Fruit fly (Drosophila melanogaster) whole organism, pupa: Measurements from ENCODE around the gene Gr64a.

Source experiments
- CG10348 ChIP-seq: fragments of 200-800 bp; sonication (Bioruptor generic); IDR thresholded peaks from 2 replicates; pipeline ENCODE4 v1.3.6; 2022; ENCODE audit warnings: missing biosample characterization, missing genetic modification characterization
- CG12605 ChIP-seq: fragments of 200-800 bp; sonication (Bioruptor generic); IDR thresholded peaks from 2 replicates; pipeline ENCODE4 v1.3.6; 2022; ENCODE audit warnings: missing biosample characterization, missing genetic modification characterization
- CG13204 ChIP-seq: fragments of 200-800 bp; sonication (Bioruptor generic); optimal IDR thresholded peaks from 2 replicates; lab custom pipeline; 2018; ENCODE audit warnings: missing biosample characterization, mild to moderate bottlenecking, missing genetic modification characterization, moderate library complexity
- CG14655 ChIP-seq: fragments of 200-800 bp; sonication (Bioruptor generic); optimal IDR thresholded peaks from 3 replicates; lab custom pipeline; 2017; ENCODE audit warnings: mild to moderate bottlenecking, missing biosample characterization, missing genetic modification reagents, missing genetic modification characterization
- CG15710 ChIP-seq: fragments of 200-800 bp; sonication (Bioruptor generic); optimal IDR thresholded peaks from 2 replicates; lab custom pipeline; 2018; ENCODE audit warnings: missing biosample characterization, mild to moderate bottlenecking, missing genetic modification characterization, moderate library complexity
- CG17806 ChIP-seq: fragments of 200-800 bp; sonication (Bioruptor generic); optimal IDR thresholded peaks from 2 replicates; lab custom pipeline; 2018; ENCODE audit warnings: missing biosample characterization, mild to moderate bottlenecking, missing genetic modification characterization, moderate library complexity
- CG32121 ChIP-seq: fragments of 200-800 bp; sonication (Bioruptor generic); IDR thresholded peaks from 2 replicates; pipeline ENCODE4 v1.3.6; 2022; ENCODE audit warnings: missing biosample characterization, missing genetic modification characterization
- CG34367 ChIP-seq: fragments of 200-800 bp; sonication (Bioruptor generic); optimal IDR thresholded peaks from 2 replicates; lab custom pipeline; 2018; ENCODE audit warnings: missing biosample characterization, mild to moderate bottlenecking, missing genetic modification characterization
- CG4496 ChIP-seq: fragments of 200-800 bp; sonication (Bioruptor generic); IDR thresholded peaks from 3 replicates; pipeline ENCODE4 v1.3.6; 2022; ENCODE audit warnings: missing biosample characterization, missing genetic modification characterization
- CG8159 ChIP-seq: fragments of 200-800 bp; sonication (Bioruptor generic); optimal IDR thresholded peaks from 3 replicates; lab custom pipeline; 2018; ENCODE audit warnings: missing biosample characterization, mild to moderate bottlenecking, missing genetic modification characterization, moderate library complexity
- CG8301 ChIP-seq: fragments of 200-800 bp; sonication (Bioruptor generic); optimal IDR thresholded peaks from 2 replicates; lab custom pipeline; 2018; ENCODE audit warnings: missing biosample characterization, mild to moderate bottlenecking, missing genetic modification characterization
- CG9948 ChIP-seq: fragments of 200-800 bp; sonication (Bioruptor generic); optimal IDR thresholded peaks from 2 replicates; lab custom pipeline; 2018; ENCODE audit warnings: missing biosample characterization, mild to moderate bottlenecking, missing genetic modification characterization, moderate library complexity
- D1 ChIP-seq: fragments of 200-800 bp; sonication (Bioruptor generic); optimal IDR thresholded peaks from 2 replicates; lab custom pipeline; 2018; ENCODE audit warnings: missing biosample characterization, mild to moderate bottlenecking, missing genetic modification characterization, moderate library complexity
- EcR ChIP-seq: fragments of 200-800 bp; sonication (Bioruptor generic); optimal IDR thresholded peaks from 3 replicates; lab custom pipeline; 2019; ENCODE audit warnings: missing biosample characterization, missing genetic modification characterization, mild to moderate bottlenecking, moderate library complexity, missing genetic modification reagents
- Ets98B ChIP-seq: fragments of 200-800 bp; sonication (Bioruptor generic); IDR thresholded peaks from 2 replicates; pipeline ENCODE4 v1.3.6; 2022; ENCODE audit warnings: missing biosample characterization, missing genetic modification characterization
- Pif1A ChIP-seq: fragments of 200-800 bp; sonication (Bioruptor generic); optimal IDR thresholded peaks from 3 replicates; lab custom pipeline; 2016; ENCODE audit warnings: missing biosample characterization, missing genetic modification characterization
- Pif1B ChIP-seq: fragments of 200-800 bp; sonication (Bioruptor generic); optimal IDR thresholded peaks from 3 replicates; lab custom pipeline; 2016; ENCODE audit warnings: missing biosample characterization, missing genetic modification characterization
- Snoo ChIP-seq: fragments of 200-800 bp; sonication (Bioruptor generic); optimal IDR thresholded peaks from 3 replicates; lab custom pipeline; 2017; ENCODE audit warnings: missing biosample characterization, mild to moderate bottlenecking, missing genetic modification characterization, inconsistent platforms
- fd96Ca ChIP-seq: fragments of 200-800 bp; sonication (Bioruptor generic); IDR thresholded peaks from 3 replicates; pipeline ENCODE4 v1.3.6; 2022; ENCODE audit warnings: missing biosample characterization, missing genetic modification characterization
- gl ChIP-seq: fragments of 200-800 bp; sonication (Bioruptor generic); optimal IDR thresholded peaks from 2 replicates; lab custom pipeline; 2018; ENCODE audit warnings: missing biosample characterization, mild to moderate bottlenecking, missing genetic modification characterization
- rn ChIP-seq: fragments of 200-800 bp; sonication (Bioruptor generic); IDR thresholded peaks from 2 replicates; pipeline ENCODE4 v1.3.6; 2022; ENCODE audit warnings: missing biosample characterization, missing genetic modification characterization

Gr64a gene

DNA sequence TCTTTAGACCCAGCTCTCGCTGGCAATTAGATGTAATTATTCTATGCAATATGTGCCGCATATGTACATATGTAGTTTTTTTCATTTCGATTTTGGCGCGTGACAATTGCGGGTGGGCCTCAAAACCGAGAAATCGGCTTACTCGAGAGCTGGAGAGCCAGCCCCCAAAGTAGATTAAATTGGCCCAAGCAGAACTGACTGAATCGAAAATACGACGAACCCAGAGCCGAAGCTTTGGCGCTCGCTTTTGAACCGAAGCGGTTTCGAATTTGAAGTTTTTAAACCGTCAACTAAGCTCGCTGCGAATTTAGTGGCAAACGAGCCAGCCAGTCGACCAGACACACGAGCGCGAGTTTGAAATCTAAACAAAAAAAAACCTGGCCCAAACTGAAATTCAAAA is 19.7 kb downstream of the Gr64a start, which contains the start of gene CG1136:
TSS of gene CG1136 (plus strand) at position 308 of the 400 bp plus-strand sequence.
- TF ChIP-seq CG32121 (GFP tag; lab: Robert Waterston, UW) (no peak), rn (GFP tag; lab: Robert Waterston, UW) (no peak), CG9948 (tag; lab: Kevin White, UChicago) (no peak), Pif1A (GFP tag; lab: Kevin White, UChicago) (no peak), CG17806 (tag; lab: Kevin White, UChicago) (no peak), CG34367 (tag; lab: Kevin White, UChicago) (no peak), Pif1B (no peak), EcR (GFP tag; lab: Kevin White, UChicago) (no peak), CG14655 (no peak)

dm6 chr3L:4047635-4048034 is 21.1 kb downstream of the Gr64a start, which contains the start of gene Dpy-30L2:
Gene Dpy-30L2, minus strand, starts transcription at chr3L:4047735.
- no peak for TF ChIP-seq CG17806 (tag; lab: Kevin White, UChicago)

DNA sequence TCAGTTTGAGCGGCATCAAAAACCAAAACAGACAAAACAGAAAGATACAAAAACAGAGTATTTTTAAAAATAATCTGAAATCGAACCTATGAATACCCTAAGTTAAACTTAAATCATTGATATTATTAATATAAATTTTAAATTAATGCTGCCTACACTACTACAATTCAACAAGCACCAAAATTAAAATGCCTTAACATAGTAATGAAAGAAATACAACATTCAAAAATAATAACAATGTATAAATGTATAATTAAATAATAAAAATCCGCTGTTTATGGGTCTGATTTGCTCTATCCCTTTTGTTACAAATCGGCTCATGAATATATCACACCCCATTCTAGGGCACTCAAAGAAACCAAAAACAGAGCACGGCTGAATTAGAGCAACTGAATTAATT is 22.5 kb downstream of the Gr64a start:
- TF ChIP-seq CG8301 (tag; lab: Kevin White, UChicago) (no peak), gl (tag; lab: Kevin White, UChicago) (no peak), Ets98B (GFP tag; lab: Robert Waterston, UW) (no peak), CG12605 (no peak), CG34367 (tag; lab: Kevin White, UChicago) (no peak), CG8159 (no peak), CG32121 (GFP tag; lab: Robert Waterston, UW) (no peak), fd96Ca (GFP tag; lab: Robert Waterston, UW) (no peak), Pif1A (GFP tag; lab: Kevin White, UChicago) (no peak), D1 (tag; lab: Kevin White, UChicago) (no peak), CG13204 (no peak), CG15710 (no peak), Pif1B (no peak), rn (GFP tag; lab: Robert Waterston, UW) (no peak), EcR (GFP tag; lab: Kevin White, UChicago) (no peak)

DNA sequence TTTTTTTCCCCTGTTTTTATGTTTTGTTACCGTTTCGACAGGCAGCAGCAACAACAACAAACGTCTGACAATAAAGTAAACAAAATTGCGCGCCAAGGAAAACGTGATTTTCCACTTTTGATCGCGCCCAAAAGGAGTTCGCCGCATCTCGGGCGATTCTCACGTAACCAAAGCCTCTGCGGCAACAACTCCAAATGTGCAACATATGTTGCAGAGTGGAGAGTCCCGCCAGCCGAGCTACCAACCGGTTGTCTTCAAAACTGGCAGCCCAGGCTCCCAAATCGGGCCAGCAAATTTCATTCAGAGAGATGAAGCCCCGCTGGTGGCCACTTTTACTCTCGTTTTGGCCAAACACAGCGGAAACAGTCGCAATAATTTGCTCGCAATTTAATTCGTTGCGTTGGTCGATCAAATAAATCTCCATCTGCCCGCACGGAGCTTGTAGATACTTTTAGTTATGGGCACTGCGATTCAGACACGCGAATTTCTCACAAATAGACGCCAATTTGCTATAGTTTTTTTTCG is 28.9 kb downstream of the Gr64a start:
- TF ChIP-seq fd96Ca (GFP tag; lab: Robert Waterston, UW) = 0 out of 3 replicates have a peak, but pooled peaks have one; percentile 38
- TF ChIP-seq CG15710 = no peak

DNA sequence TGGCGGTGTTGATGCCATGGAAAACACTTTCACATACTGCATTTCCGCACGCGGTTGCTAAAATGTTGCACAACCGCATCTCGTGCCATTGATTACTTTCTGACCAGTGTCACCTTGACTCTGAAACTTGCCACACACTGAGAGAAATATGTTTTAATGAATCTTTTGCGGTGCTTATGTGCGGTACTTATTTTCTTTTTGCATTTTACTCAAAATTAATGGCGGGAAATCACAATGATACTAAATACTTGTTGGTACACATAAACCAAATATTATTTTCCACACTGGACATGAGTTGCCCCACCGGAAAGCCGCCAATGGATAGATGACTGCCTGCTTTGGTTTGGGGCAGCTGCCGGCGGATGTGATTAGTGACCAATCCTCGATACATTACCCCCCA is 30.2 kb downstream of the Gr64a start:
- TF ChIP-seq Ets98B (GFP tag; lab: Robert Waterston, UW) (peak; percentile 35), CG4496 (peak; percentile 24; the same call in 1 of the 3 replicates), fd96Ca (GFP tag; lab: Robert Waterston, UW) (peak; percentile 52; the same call in 1 of the 3 replicates), CG10348 (no peak)

dm6 chr3L:4059293-4059820 is 32.8 kb downstream of the Gr64a start, which contains the start of gene Ugt305A1:
Gene Ugt305A1, plus strand, starts transcription at chr3L:4059770.
- TF ChIP-seq gl (tag; lab: Kevin White, UChicago) = no peak
- TF ChIP-seq CG9948 (tag; lab: Kevin White, UChicago) = no peak
- TF ChIP-seq CG17806 (tag; lab: Kevin White, UChicago) = no peak
- TF ChIP-seq D1 (tag; lab: Kevin White, UChicago) = no peak
- no peak for TF ChIP-seq EcR (GFP tag; lab: Kevin White, UChicago)
- no peak for TF ChIP-seq CG14655
- no peak for TF ChIP-seq CG15710
- TF ChIP-seq CG13204 = no peak
- TF ChIP-seq CG10348 = no peak
- TF ChIP-seq Snoo (tag; lab: Kevin White, UChicago) = no peak
- TF ChIP-seq, all 21 proteins: peak for 0

dm6 chr3L:4061921-4062474 is 35.4 kb downstream of the Gr64a start, which contains the start of gene dib:
Gene dib, plus strand, starts transcription at chr3L:4062292.
- TF ChIP-seq CG15710 (no peak), CG17806 (tag; lab: Kevin White, UChicago) (no peak), CG12605 (no peak), Ets98B (GFP tag; lab: Robert Waterston, UW) (no peak), rn (GFP tag; lab: Robert Waterston, UW) (no peak)

dm6 chr3L:4068368-4068767 is 41.8 kb downstream of the Gr64a start:
- no peak for TF ChIP-seq CG9948 (tag; lab: Kevin White, UChicago)
- no peak for TF ChIP-seq CG15710
- TF ChIP-seq rn (GFP tag; lab: Robert Waterston, UW) = no peak
- TF ChIP-seq CG10348 = no peak
- no peak for TF ChIP-seq CG14655
- peak; percentile 42 for TF ChIP-seq Ets98B (GFP tag; lab: Robert Waterston, UW)
- no peak for TF ChIP-seq CG34367 (tag; lab: Kevin White, UChicago)
- peak; percentile 56; the same call in 2 of the 3 replicates for TF ChIP-seq fd96Ca (GFP tag; lab: Robert Waterston, UW)
- peak; percentile 64 for TF ChIP-seq CG32121 (GFP tag; lab: Robert Waterston, UW)
- TF ChIP-seq CG12605 = peak; percentile 62
- TF ChIP-seq EcR (GFP tag; lab: Kevin White, UChicago) = no peak
- TF ChIP-seq Pif1A (GFP tag; lab: Kevin White, UChicago) = no peak
- TF ChIP-seq D1 (tag; lab: Kevin White, UChicago) = no peak
- no peak for TF ChIP-seq Pif1B
- TF ChIP-seq CG8301 (tag; lab: Kevin White, UChicago) = no peak
- no peak for TF ChIP-seq CG13204
- no peak for TF ChIP-seq gl (tag; lab: Kevin White, UChicago)
- TF ChIP-seq CG17806 (tag; lab: Kevin White, UChicago) = no peak
- peak; percentile 43; the same call in 1 of the 3 replicates for TF ChIP-seq CG4496
- TF ChIP-seq CG8159 = no peak
- no peak for TF ChIP-seq Snoo (tag; lab: Kevin White, UChicago)
